In genomic region chrX:4138413-4139193, ce11 we compare ENCODE assay signal across 4 worm cellular contexts.
A peak's percentile ranks its signal among the peaks of the same experiment; 100 is the strongest.
TF ChIP-seq lines count a peak whose summit lies in the region.

No protein-coding gene starts in this region.

TF ChIP-seq in whole organism, L1 larva, 84 proteins besides CTCF, POLR2A, EP300 and RAD21 (continued from another document and continues in another):
- TF ChIP-seq unc-62 (GFP tag; optimal IDR thresholded peaks at IDR 0.05; lab: Kevin White, UChicago) = no peak
- TF ChIP-seq nhr-77 (tag; optimal IDR thresholded peaks at IDR 0.05; lab: Kevin White, UChicago) = no peak
- TF ChIP-seq jun-1 (tag; optimal IDR thresholded peaks at IDR 0.05; lab: Kevin White, UChicago) = no peak
- no peak for TF ChIP-seq ceh-90 (tag; optimal IDR thresholded peaks at IDR 0.05; lab: Kevin White, UChicago)
- no peak for TF ChIP-seq nhr-12 (tag; optimal IDR thresholded peaks at IDR 0.05; lab: Kevin White, UChicago)
- TF ChIP-seq nhr-85 (tag; lab: Kevin White, UChicago) = peak; percentile 85
- no peak for TF ChIP-seq hlh-4 (tag; optimal IDR thresholded peaks at IDR 0.05; lab: Kevin White, UChicago)
- peak; percentile 33 for TF ChIP-seq tbx-2 (tag; optimal IDR thresholded peaks at IDR 0.05; lab: Kevin White, UChicago)
- no peak for TF ChIP-seq nhr-237 (tag; optimal IDR thresholded peaks at IDR 0.05; lab: Kevin White, UChicago)
- TF ChIP-seq unc-130 (tag; optimal IDR thresholded peaks at IDR 0.05; lab: Kevin White, UChicago) = no peak
- no peak for TF ChIP-seq hpl-2 (GFP tag; optimal IDR thresholded peaks at IDR 0.05; lab: Kevin White, UChicago)
- no peak for TF ChIP-seq C04F5.9 (tag; optimal IDR thresholded peaks at IDR 0.05; lab: Kevin White, UChicago)
- TF ChIP-seq unc-30 (tag; optimal IDR thresholded peaks at IDR 0.05; lab: Kevin White, UChicago) = no peak
- TF ChIP-seq xbp-1 (tag; optimal IDR thresholded peaks at IDR 0.05; lab: Kevin White, UChicago) = no peak
- TF ChIP-seq ceh-63 (GFP tag; optimal IDR thresholded peaks at IDR 0.05; lab: Kevin White, UChicago) = no peak
- no peak for TF ChIP-seq efl-1 (optimal IDR thresholded peaks at IDR 0.05; lab: Kevin White, UChicago)
- TF ChIP-seq efl-1 (GFP tag; optimal IDR thresholded peaks at IDR 0.05 in 1 of 2; lab: Kevin White, UChicago) = no peak
- no peak for TF ChIP-seq fkh-10 (GFP tag; optimal IDR thresholded peaks at IDR 0.05; lab: Kevin White, UChicago)
- TF ChIP-seq lin-35 (GFP tag; optimal IDR thresholded peaks at IDR 0.05; lab: Kevin White, UChicago) = no peak
- no peak for TF ChIP-seq nhr-28 (tag; optimal IDR thresholded peaks at IDR 0.05; lab: Kevin White, UChicago)
- peak; percentile 76 for TF ChIP-seq dsc-1 (tag; optimal IDR thresholded peaks at IDR 0.05; lab: Kevin White, UChicago)
- no peak for TF ChIP-seq mab-9 (GFP tag; IDR thresholded peaks at IDR 0.05; lab: Robert Waterston, UW)
- TF ChIP-seq alr-1 (tag; optimal IDR thresholded peaks at IDR 0.05; lab: Kevin White, UChicago; ENCODE audit: borderline replicate concordance) = no peak
- no peak for TF ChIP-seq lir-3 (tag; optimal IDR thresholded peaks at IDR 0.05; lab: Kevin White, UChicago; ENCODE audit: poor library complexity)
- no peak for TF ChIP-seq swsn-7 (tag; optimal IDR thresholded peaks at IDR 0.05; lab: Kevin White, UChicago)
- peak; percentile 69 for TF ChIP-seq blmp-1 (tag; optimal IDR thresholded peaks at IDR 0.05; lab: Kevin White, UChicago)
- TF ChIP-seq mdl-1 (tag; optimal IDR thresholded peaks at IDR 0.05; lab: Kevin White, UChicago) = peak in 1 of 2 experiments; percentile 4
- peak; percentile 21 for TF ChIP-seq nhr-90 (tag; optimal IDR thresholded peaks at IDR 0.05; lab: Kevin White, UChicago; ENCODE audit: poor library complexity)
- no peak for TF ChIP-seq aly-2 (tag; optimal IDR thresholded peaks at IDR 0.05; lab: Kevin White, UChicago)
- no peak for TF ChIP-seq vab-15 (tag; optimal IDR thresholded peaks at IDR 0.05; lab: Kevin White, UChicago)
- no peak for TF ChIP-seq ces-1 (GFP tag; optimal IDR thresholded peaks at IDR 0.05; lab: Kevin White, UChicago)
- no peak for TF ChIP-seq nhr-76 (tag; optimal IDR thresholded peaks at IDR 0.05; lab: Kevin White, UChicago)
- TF ChIP-seq elt-3 (tag; optimal IDR thresholded peaks at IDR 0.05; lab: Kevin White, UChicago) = no peak
- TF ChIP-seq nhr-71 (tag; optimal IDR thresholded peaks at IDR 0.05; lab: Kevin White, UChicago) = peak; percentile 52
- TF ChIP-seq fos-1 (tag; optimal IDR thresholded peaks at IDR 0.05; lab: Kevin White, UChicago) = no peak

TF ChIP-seq in whole organism, L2 larva, 48 proteins besides CTCF, POLR2A, EP300 and RAD21 (continued from another document):
- TF ChIP-seq aly-2 (tag; optimal IDR thresholded peaks at IDR 0.05; lab: Kevin White, UChicago) (no peak), lin-13 (GFP tag; optimal IDR thresholded peaks at IDR 0.05; lab: Kevin White, UChicago) (no peak), ceh-16 (tag; optimal IDR thresholded peaks at IDR 0.05; lab: Kevin White, UChicago) (no peak), unc-62 (GFP tag; optimal IDR thresholded peaks at IDR 0.05; lab: Kevin White, UChicago) (no peak), ZK546.5 (tag; optimal IDR thresholded peaks at IDR 0.05; lab: Kevin White, UChicago) (no peak), F13H6.1 (tag; optimal IDR thresholded peaks at IDR 0.05; lab: Kevin White, UChicago) (no peak), alr-1 (tag; optimal IDR thresholded peaks at IDR 0.05; lab: Kevin White, UChicago) (no peak), unc-39 (tag; optimal IDR thresholded peaks at IDR 0.05; lab: Kevin White, UChicago) (no peak), nhr-12 (tag; optimal IDR thresholded peaks at IDR 0.05; lab: Kevin White, UChicago) (no peak), ceh-82 (tag; optimal IDR thresholded peaks at IDR 0.05; lab: Kevin White, UChicago) (no peak), C34F6.9 (tag; optimal IDR thresholded peaks at IDR 0.05; lab: Kevin White, UChicago) (no peak), mdl-1 (tag; optimal IDR thresholded peaks at IDR 0.05; lab: Kevin White, UChicago) (peak in 1 of 2 experiments; percentile 27), nhr-237 (tag; optimal IDR thresholded peaks at IDR 0.05; lab: Kevin White, UChicago) (no peak), fos-1 (tag; optimal IDR thresholded peaks at IDR 0.05; lab: Kevin White, UChicago) (no peak), sma-9 (GFP tag; optimal IDR thresholded peaks at IDR 0.05; lab: Kevin White, UChicago) (peak; percentile 50), sma-9 (tag; optimal IDR thresholded peaks at IDR 0.05; lab: Kevin White, UChicago) (no peak)

TF ChIP-seq in whole organism, L3 larva, 47 proteins besides CTCF, POLR2A, EP300 and RAD21 (continued from another document):
- no peak for TF ChIP-seq sea-2 (GFP tag; optimal IDR thresholded peaks at IDR 0.05; lab: Kevin White, UChicago)
- no peak for TF ChIP-seq ZK546.5 (tag; optimal IDR thresholded peaks at IDR 0.05; lab: Kevin White, UChicago)
- TF ChIP-seq mml-1 (tag; optimal IDR thresholded peaks at IDR 0.05; lab: Kevin White, UChicago) = no peak
- TF ChIP-seq tbx-2 (tag; optimal IDR thresholded peaks at IDR 0.05; lab: Kevin White, UChicago) = no peak
- no peak for TF ChIP-seq pqm-1 (tag; optimal IDR thresholded peaks at IDR 0.05; lab: Kevin White, UChicago)
- no peak for TF ChIP-seq unc-39 (tag; optimal IDR thresholded peaks at IDR 0.05; lab: Kevin White, UChicago)
- TF ChIP-seq fkh-10 (GFP tag; optimal IDR thresholded peaks at IDR 0.05; lab: Kevin White, UChicago) = no peak
- TF ChIP-seq nfya-1 (tag; optimal IDR thresholded peaks at IDR 0.05; lab: Kevin White, UChicago; ENCODE audit: insufficient read depth) = no peak
- TF ChIP-seq nhr-67 (tag; optimal IDR thresholded peaks at IDR 0.05; lab: Kevin White, UChicago) = no peak
- no peak for TF ChIP-seq nhr-12 (tag; optimal IDR thresholded peaks at IDR 0.05; lab: Kevin White, UChicago)
- peak; percentile 54 for TF ChIP-seq ama-1 (optimal IDR thresholded peaks at IDR 0.05; lab: Kevin White, UChicago)
- no peak for TF ChIP-seq fos-1 (tag; optimal IDR thresholded peaks at IDR 0.05; lab: Kevin White, UChicago)
- no peak for TF ChIP-seq pha-4 (tag; optimal IDR thresholded peaks at IDR 0.05; lab: Kevin White, UChicago)
- TF ChIP-seq ceh-9 (tag; optimal IDR thresholded peaks at IDR 0.05; lab: Kevin White, UChicago) = no peak
- no peak for TF ChIP-seq elt-2 (tag; optimal IDR thresholded peaks at IDR 0.05; lab: Kevin White, UChicago)
- no peak for TF ChIP-seq nhr-237 (tag; optimal IDR thresholded peaks at IDR 0.05; lab: Kevin White, UChicago)
- TF ChIP-seq mdl-1 (tag; optimal IDR thresholded peaks at IDR 0.05; lab: Kevin White, UChicago) = no peak
- TF ChIP-seq daf-12 (tag; optimal IDR thresholded peaks at IDR 0.05; lab: Kevin White, UChicago) = no peak
- no peak for TF ChIP-seq lin-15B (tag; optimal IDR thresholded peaks at IDR 0.05; lab: Kevin White, UChicago)
- peak; percentile 50 for TF ChIP-seq nhr-23 (tag; optimal IDR thresholded peaks at IDR 0.05; lab: Kevin White, UChicago)
- TF ChIP-seq R02D3.7 (tag; optimal IDR thresholded peaks at IDR 0.05; lab: Kevin White, UChicago) = no peak

TF ChIP-seq in whole organism, L4 larva, 104 proteins besides CTCF, POLR2A, EP300 and RAD21 (continued from another document):
- TF ChIP-seq daf-16 (GFP tag; optimal IDR thresholded peaks at IDR 0.05; lab: Kevin White, UChicago) (no peak), daf-16 (tag; optimal IDR thresholded peaks at IDR 0.05; lab: Kevin White, UChicago) (peak; percentile 22), nhr-76 (tag; optimal IDR thresholded peaks at IDR 0.05; lab: Kevin White, UChicago) (no peak), F37D6.2 (tag; optimal IDR thresholded peaks at IDR 0.05; lab: Kevin White, UChicago) (no peak), mxl-3 (GFP tag; optimal IDR thresholded peaks at IDR 0.05; lab: Kevin White, UChicago) (peak; percentile 29), Y48G9A.11 (GFP tag; IDR thresholded peaks at IDR 0.05; lab: Robert Waterston, UW) (no peak), rbr-2 (tag; optimal IDR thresholded peaks at IDR 0.05; lab: Kevin White, UChicago) (no peak), ceh-32 (tag; optimal IDR thresholded peaks at IDR 0.05; lab: Kevin White, UChicago; ENCODE audit: poor library complexity) (no peak), aha-1 (tag; lab: Kevin White, UChicago) (peak; percentile 88), zip-2 (tag; optimal IDR thresholded peaks at IDR 0.05; lab: Kevin White, UChicago) (no peak), egl-27 (tag; optimal IDR thresholded peaks at IDR 0.05; lab: Kevin White, UChicago) (no peak), tag-97 (GFP tag; IDR thresholded peaks at IDR 0.05; lab: Robert Waterston, UW) (no peak), tra-1 (GFP tag; IDR thresholded peaks at IDR 0.05; lab: Robert Waterston, UW) (peak; percentile 68; the same call in 1 of the 2 replicates), F26F4.8 (GFP tag; conservative IDR thresholded peaks at IDR 0.05; lab: Robert Waterston, UW) (no peak), zfp-3 (GFP tag; conservative IDR thresholded peaks at IDR 0.05; lab: Robert Waterston, UW) (no peak), dmd-9 (GFP tag; IDR thresholded peaks at IDR 0.05; lab: Robert Waterston, UW) (no peak), mxl-2 (GFP tag; conservative IDR thresholded peaks at IDR 0.05; lab: Robert Waterston, UW) (no peak), zag-1 (tag; optimal IDR thresholded peaks at IDR 0.05; lab: Kevin White, UChicago) (no peak), lin-39 (tag; optimal IDR thresholded peaks at IDR 0.05; lab: Kevin White, UChicago) (no peak), F10B5.3 (tag; optimal IDR thresholded peaks at IDR 0.05; lab: Kevin White, UChicago) (no peak), ZK546.5 (tag; optimal IDR thresholded peaks at IDR 0.05; lab: Kevin White, UChicago) (no peak), saeg-2 (GFP tag; IDR thresholded peaks at IDR 0.05; lab: Robert Waterston, UW) (no peak), zfp-2 (tag; optimal IDR thresholded peaks at IDR 0.05; lab: Kevin White, UChicago) (no peak), daf-19 (GFP tag; conservative IDR thresholded peaks at IDR 0.05; lab: Robert Waterston, UW) (no peak), fos-1 (tag; optimal IDR thresholded peaks at IDR 0.05; lab: Kevin White, UChicago) (no peak), T26A8.4 (GFP tag; IDR thresholded peaks at IDR 0.05; lab: Robert Waterston, UW) (no peak), R02D3.7 (tag; optimal IDR thresholded peaks at IDR 0.05; lab: Kevin White, UChicago) (no peak), ctbp-1 (GFP tag; IDR thresholded peaks at IDR 0.05; lab: Robert Waterston, UW) (no peak), ceh-62 (tag; optimal IDR thresholded peaks at IDR 0.05; lab: Kevin White, UChicago) (no peak), vab-7 (GFP tag; IDR thresholded peaks at IDR 0.05; lab: Robert Waterston, UW) (no peak), nhr-6 (tag; optimal IDR thresholded peaks at IDR 0.05; lab: Kevin White, UChicago) (no peak), unc-62 (GFP tag; optimal IDR thresholded peaks at IDR 0.05 in 1 of 2; lab: Kevin White, UChicago) (peak in 1 of 2 experiments; percentile 71), unc-62 (tag; optimal IDR thresholded peaks at IDR 0.05; lab: Kevin White, UChicago) (no peak), hlh-30 (tag; optimal IDR thresholded peaks at IDR 0.05; lab: Kevin White, UChicago; ENCODE audit: insufficient read depth) (peak; percentile 22), daf-12 (tag; optimal IDR thresholded peaks at IDR 0.05; lab: Kevin White, UChicago) (no peak), set-16 (GFP tag; IDR thresholded peaks at IDR 0.05; lab: Robert Waterston, UW) (no peak), ama-1 (optimal IDR thresholded peaks at IDR 0.05; lab: Kevin White, UChicago) (no peak), lir-3 (tag; optimal IDR thresholded peaks at IDR 0.05; lab: Kevin White, UChicago) (no peak), lim-7 (GFP tag; IDR thresholded peaks at IDR 0.05; lab: Robert Waterston, UW) (no peak), arid-1 (GFP tag; conservative IDR thresholded peaks at IDR 0.05; lab: Robert Waterston, UW) (no peak), nhr-77 (tag; optimal IDR thresholded peaks at IDR 0.05; lab: Kevin White, UChicago) (no peak), D1046.2 (GFP tag; IDR thresholded peaks at IDR 0.05; lab: Robert Waterston, UW) (no peak), nhr-28 (tag; optimal IDR thresholded peaks at IDR 0.05; lab: Kevin White, UChicago) (peak; percentile 17), mes-2 (tag; optimal IDR thresholded peaks at IDR 0.05; lab: Kevin White, UChicago; ENCODE audit: poor library complexity, severe bottlenecking) (no peak), egl-43 (GFP tag; IDR thresholded peaks at IDR 0.05; lab: Robert Waterston, UW) (no peak), jun-1 (tag; optimal IDR thresholded peaks at IDR 0.05; lab: Kevin White, UChicago) (no peak), fkh-10 (GFP tag; optimal IDR thresholded peaks at IDR 0.05; lab: Kevin White, UChicago) (no peak), nhr-237 (tag; optimal IDR thresholded peaks at IDR 0.05; lab: Kevin White, UChicago) (no peak)
